Worm (Caenorhabditis elegans) whole organism, midembryonic: Measurements from ENCODE around the gene num-1.

Experiments used
- flt-1 ChIP-seq: fragments of 200-800 bp; sonication (Bioruptor generic); IDR thresholded peaks from 2 replicates; pipeline ENCODE4 v1.3.6; 2022; ENCODE audit warnings: missing genetic modification characterization, missing compliant biosample characterization
- med-1 ChIP-seq: sonication (generic microtip); optimal IDR thresholded peaks from 2 replicates; lab custom pipeline; 2017; ENCODE audit warnings: missing genetic modification characterization, mild to moderate bottlenecking, missing compliant biosample characterization, antibody characterized with exemption, missing genetic modification reagents; ENCODE audit not compliant: insufficient read depth
- ref-1 ChIP-seq: fragments of 200-800 bp; sonication (Bioruptor generic); conservative IDR thresholded peaks from 2 replicates; pipeline ENCODE4 v1.3.6; 2022; ENCODE audit warnings: missing genetic modification reagents, missing genetic modification characterization, missing compliant biosample characterization
- tab-1 ChIP-seq: fragments of 200-800 bp; sonication (Bioruptor generic); IDR thresholded peaks from 2 replicates; pipeline ENCODE4 v1.3.6; 2022; ENCODE audit warnings: missing genetic modification characterization, missing compliant biosample characterization
- ztf-29 ChIP-seq: fragments of 200-800 bp; sonication (Bioruptor generic); IDR thresholded peaks from 2 replicates; pipeline ENCODE4 v1.3.6; 2022; ENCODE audit warnings: missing genetic modification reagents, missing genetic modification characterization, missing compliant biosample characterization

ce11 chrV:20866406-20866805 lies 36.8 kb downstream of the num-1 start:
- TF ChIP-seq flt-1 (GFP tag; lab: Robert Waterston, UW): no peak
- no peak for TF ChIP-seq tab-1
- TF ChIP-seq med-1 (GFP tag; lab: Kevin White, UChicago): no peak
- no peak for TF ChIP-seq ztf-29 (GFP tag; lab: Robert Waterston, UW)
- TF ChIP-seq ref-1 (GFP tag; lab: Robert Waterston, UW): no peak
